Worm (Caenorhabditis elegans) whole organism, L4/young adult: Measurements from ENCODE around the gene T05H10.1.

ENCODE experiments used
- W03F9.2 ChIP-seq: fragments of 150-350 bp; optimal IDR thresholded peaks from 2 replicates; lab custom pipeline; 2014; ENCODE audit warnings: missing biosample characterization, missing genetic modification characterization
- him-1 ChIP-seq: sonication (generic microtip); optimal IDR thresholded peaks from 2 replicates; lab custom pipeline; 2016; ENCODE audit warnings: missing genotype, missing genetic modification reagents, missing genetic modification characterization, missing compliant biosample characterization

DNA sequence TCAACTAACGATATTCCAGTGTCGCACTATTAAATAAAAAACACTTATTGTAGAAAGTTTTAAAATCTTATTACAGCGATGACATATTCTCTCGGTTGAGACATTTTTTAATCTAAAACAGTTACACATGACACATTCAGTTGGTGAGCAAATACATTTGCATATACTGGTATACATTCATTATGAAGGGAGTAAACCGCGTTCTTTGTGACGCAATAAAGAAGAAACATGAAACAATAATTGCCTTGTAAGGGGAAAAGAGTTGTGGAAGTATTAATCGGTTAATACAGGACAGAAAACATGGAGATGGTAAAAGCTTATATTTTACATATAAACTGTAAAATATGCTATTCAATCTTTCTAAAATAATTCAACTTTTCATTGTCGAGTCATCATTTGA, 8.9 kb downstream of the T05H10.1 start:
- TF ChIP-seq W03F9.2 (tag; lab: Kevin White, UChicago): no peak
- TF ChIP-seq him-1 (tag; lab: Kevin White, UChicago): no peak
